Worm (Caenorhabditis elegans) whole organism, L1 larva: ENCODE data around the gene B0244.15.

Experiments
- dsc-1 ChIP-seq: sonication (generic microtip); optimal IDR thresholded peaks from 2 replicates; lab custom pipeline; 2016; ENCODE audit warnings: mild to moderate bottlenecking, missing genetic modification characterization, missing compliant biosample characterization
- jun-1 ChIP-seq: fragments of 150-350 bp; optimal IDR thresholded peaks from 2 replicates; lab custom pipeline; 2014; ENCODE audit warnings: missing biosample characterization, missing genetic modification reagents, missing genetic modification characterization
- nhr-76 ChIP-seq: sonication (generic microtip); optimal IDR thresholded peaks from 2 replicates; lab custom pipeline; 2017; ENCODE audit warnings: missing biosample characterization, missing genetic modification characterization
- nhr-77 ChIP-seq: fragments of 150-350 bp; optimal IDR thresholded peaks from 2 replicates; lab custom pipeline; 2014; ENCODE audit warnings: missing biosample characterization, missing genetic modification characterization
- snpc-4 ChIP-seq: fragments of 150-350 bp; optimal IDR thresholded peaks from 2 replicates; lab custom pipeline; 2014; ENCODE audit warnings: missing biosample characterization, missing genetic modification characterization
- unc-62 ChIP-seq: fragments of 150-350 bp; optimal IDR thresholded peaks from 2 replicates; lab custom pipeline; 2014; ENCODE audit warnings: missing biosample characterization, missing genetic modification reagents, missing genetic modification characterization
- xbp-1 ChIP-seq: sonication (generic microtip); optimal IDR thresholded peaks from 2 replicates; lab custom pipeline; 2016; ENCODE audit warnings: missing genetic modification characterization, missing compliant biosample characterization
- zag-1 ChIP-seq: fragments of 150-350 bp; optimal IDR thresholded peaks from 2 replicates; lab custom pipeline; 2014; ENCODE audit warnings: missing biosample characterization, missing genetic modification characterization
- ztf-4 ChIP-seq: fragments of 150-350 bp; optimal IDR thresholded peaks from 2 replicates; lab custom pipeline; 2014; ENCODE audit warnings: missing biosample characterization, missing genetic modification characterization

- TF ChIP-seq unc-62 (GFP tag; lab: Kevin White, UChicago): no peak
- no peak for TF ChIP-seq nhr-76 (tag; lab: Kevin White, UChicago)
- no peak for TF ChIP-seq snpc-4
- TF ChIP-seq zag-1 (tag; lab: Kevin White, UChicago): no peak
- TF ChIP-seq ztf-4: no peak
- TF ChIP-seq nhr-77 (tag; lab: Kevin White, UChicago): no peak
- no peak for TF ChIP-seq dsc-1
- no peak for TF ChIP-seq xbp-1 (tag; lab: Kevin White, UChicago)
- no peak for TF ChIP-seq jun-1
Observed at ce11 chrIII:5730041-5730440, 13.1 kb upstream of the B0244.15 start.
